Worm (Caenorhabditis elegans) whole organism, midembryonic: ENCODE measurements around the gene C06H5.6.

Experiments used
- T22C8.4 ChIP-seq: fragments of 200-800 bp; sonication (Bioruptor generic); IDR thresholded peaks from 2 replicates; pipeline ENCODE4 v1.3.6; 2022; ENCODE audit warnings: missing genetic modification characterization, missing compliant biosample characterization
- flt-1 ChIP-seq: fragments of 200-800 bp; sonication (Bioruptor generic); IDR thresholded peaks from 2 replicates; pipeline ENCODE4 v1.3.6; 2022; ENCODE audit warnings: missing genetic modification characterization, missing compliant biosample characterization
- klf-2 ChIP-seq: fragments of 200-800 bp; sonication (Bioruptor generic); conservative IDR thresholded peaks from 2 replicates; pipeline ENCODE4 v1.3.6; 2022; ENCODE audit warnings: missing genetic modification reagents, missing genetic modification characterization, missing compliant biosample characterization
- med-1 ChIP-seq: sonication (generic microtip); optimal IDR thresholded peaks from 2 replicates; lab custom pipeline; 2017; ENCODE audit warnings: missing genetic modification characterization, mild to moderate bottlenecking, missing compliant biosample characterization, antibody characterized with exemption, missing genetic modification reagents; ENCODE audit not compliant: insufficient read depth
- ref-1 ChIP-seq: fragments of 200-800 bp; sonication (Bioruptor generic); conservative IDR thresholded peaks from 2 replicates; pipeline ENCODE4 v1.3.6; 2022; ENCODE audit warnings: missing genetic modification reagents, missing genetic modification characterization, missing compliant biosample characterization
- tab-1 ChIP-seq: fragments of 200-800 bp; sonication (Bioruptor generic); IDR thresholded peaks from 2 replicates; pipeline ENCODE4 v1.3.6; 2022; ENCODE audit warnings: missing genetic modification characterization, missing compliant biosample characterization
- ztf-23 ChIP-seq: fragments of 200-800 bp; sonication (Bioruptor generic); IDR thresholded peaks from 2 replicates; pipeline ENCODE4 v1.3.6; 2022; ENCODE audit warnings: missing genetic modification reagents, missing genetic modification characterization, missing compliant biosample characterization
- ztf-29 ChIP-seq: fragments of 200-800 bp; sonication (Bioruptor generic); IDR thresholded peaks from 2 replicates; pipeline ENCODE4 v1.3.6; 2022; ENCODE audit warnings: missing genetic modification reagents, missing genetic modification characterization, missing compliant biosample characterization

- TF ChIP-seq flt-1: no peak
- no peak for TF ChIP-seq ztf-23 (GFP tag; lab: Robert Waterston, UW)
- TF ChIP-seq ref-1 (GFP tag; lab: Robert Waterston, UW): no peak
- no peak for TF ChIP-seq ztf-29 (GFP tag; lab: Robert Waterston, UW)
- no peak for TF ChIP-seq tab-1
- TF ChIP-seq klf-2 (GFP tag; lab: Robert Waterston, UW): no peak
- TF ChIP-seq T22C8.4 (GFP tag; lab: Robert Waterston, UW): no peak
- TF ChIP-seq med-1 (GFP tag; lab: Kevin White, UChicago): no peak
Measured at ce11 chrV:17844106-17844505, 44.7 kb downstream of the C06H5.6 start, which contains the start of gene srh-286.
